Worm (Caenorhabditis elegans): ENCODE measurements around the gene irld-25.

Gene irld-25

ce11 chrV:15221330-15221729 lies at the start of gene irld-25:
irld-25 (plus strand) TSS chrV:15221630.
- no peak for TF ChIP-seq lin-13 (tag; optimal IDR thresholded peaks at IDR 0.05)
- TF ChIP-seq nhr-237 (tag; optimal IDR thresholded peaks at IDR 0.05): no peak
- no peak for TF ChIP-seq M03D4.4 (tag; optimal IDR thresholded peaks at IDR 0.05)
- TF ChIP-seq mep-1 (tag; optimal IDR thresholded peaks at IDR 0.05): no peak
- TF ChIP-seq elt-1 (tag; optimal IDR thresholded peaks at IDR 0.05; ENCODE audit: borderline replicate concordance, insufficient read depth): no peak
- TF ChIP-seq snpc-4 (tag; optimal IDR thresholded peaks at IDR 0.05): no peak
- no peak for TF ChIP-seq ces-1 (GFP tag; optimal IDR thresholded peaks at IDR 0.05)
- no peak for TF ChIP-seq pha-4 (tag; optimal IDR thresholded peaks at IDR 0.05)
- TF ChIP-seq sptf-1 (tag; optimal IDR thresholded peaks at IDR 0.05): no peak
- no peak for TF ChIP-seq blmp-1 (tag; optimal IDR thresholded peaks at IDR 0.05)
- TF ChIP-seq elt-3 (tag; optimal IDR thresholded peaks at IDR 0.05): no peak
- no peak for TF ChIP-seq nhr-2 (tag; optimal IDR thresholded peaks at IDR 0.05)
- no peak for TF ChIP-seq ceh-43 (GFP tag; optimal IDR thresholded peaks at IDR 0.05)
- TF ChIP-seq ceh-83 (GFP tag; optimal IDR thresholded peaks at IDR 0.05): no peak
- TF ChIP-seq hlh-1 (tag; optimal IDR thresholded peaks at IDR 0.05): no peak
- TF ChIP-seq unc-120 (tag; optimal IDR thresholded peaks at IDR 0.05; ENCODE audit: poor library complexity, severe bottlenecking): no peak
- no peak for TF ChIP-seq nhr-28 (tag; optimal IDR thresholded peaks at IDR 0.05)

ce11 chrV:15175459-15175858 lies 46.0 kb upstream of the irld-25 start, which contains the start of gene clec-47:
clec-47 (plus strand) TSS chrV:15175759.
- TF ChIP-seq mab-5 (tag; optimal IDR thresholded peaks at IDR 0.05) (no peak), ceh-39 (tag; optimal IDR thresholded peaks at IDR 0.05) (no peak), ces-1 (GFP tag; optimal IDR thresholded peaks at IDR 0.05) (no peak), blmp-1 (tag; optimal IDR thresholded peaks at IDR 0.05) (no peak), zip-8 (tag; optimal IDR thresholded peaks at IDR 0.05) (no peak), ztf-11 (tag; optimal IDR thresholded peaks at IDR 0.05) (no peak), hlh-1 (tag; optimal IDR thresholded peaks at IDR 0.05) (no peak), unc-39 (tag; optimal IDR thresholded peaks at IDR 0.05) (no peak), ham-2 (GFP tag; optimal IDR thresholded peaks at IDR 0.05) (no peak), snpc-4 (tag; optimal IDR thresholded peaks at IDR 0.05) (no peak), lin-32 (GFP tag; optimal IDR thresholded peaks at IDR 0.05) (no peak), lsy-2 (tag; optimal IDR thresholded peaks at IDR 0.05) (no peak), flh-1 (GFP tag; optimal IDR thresholded peaks at IDR 0.05) (no peak), unc-120 (tag; optimal IDR thresholded peaks at IDR 0.05; ENCODE audit: poor library complexity, severe bottlenecking) (no peak), pha-4 (tag; optimal IDR thresholded peaks at IDR 0.05) (no peak), elt-1 (tag; optimal IDR thresholded peaks at IDR 0.05; ENCODE audit: borderline replicate concordance, insufficient read depth) (no peak), nhr-2 (tag; optimal IDR thresholded peaks at IDR 0.05) (no peak), sem-2 (GFP tag; optimal IDR thresholded peaks at IDR 0.05) (no peak), M03D4.4 (tag; optimal IDR thresholded peaks at IDR 0.05) (no peak)

- no peak for TF ChIP-seq ces-1 (GFP tag; optimal IDR thresholded peaks at IDR 0.05)
- TF ChIP-seq hlh-1 (tag; optimal IDR thresholded peaks at IDR 0.05): no peak
- no peak for TF ChIP-seq zip-8 (tag; optimal IDR thresholded peaks at IDR 0.05)
- TF ChIP-seq nhr-28 (tag; optimal IDR thresholded peaks at IDR 0.05): no peak
- TF ChIP-seq tbx-8 (GFP tag; optimal IDR thresholded peaks at IDR 0.05): no peak
- TF ChIP-seq unc-120 (tag; optimal IDR thresholded peaks at IDR 0.05; ENCODE audit: poor library complexity, severe bottlenecking): no peak
- TF ChIP-seq lsy-2 (tag; optimal IDR thresholded peaks at IDR 0.05): no peak
- TF ChIP-seq nhr-12 (tag; optimal IDR thresholded peaks at IDR 0.05): no peak
- TF ChIP-seq mab-5 (tag; optimal IDR thresholded peaks at IDR 0.05): no peak
- no peak for TF ChIP-seq lin-32 (GFP tag; optimal IDR thresholded peaks at IDR 0.05)
- no peak for TF ChIP-seq nhr-237 (tag; optimal IDR thresholded peaks at IDR 0.05)
These were observed 41.7 kb upstream of the irld-25 start, which contains the start of gene T09F5.10 for ce11 chrV:15179757-15180156. T09F5.10 (plus strand) TSS chrV:15180057.

ce11 chrV:15181899-15182298 lies 39.5 kb upstream of the irld-25 start:
- no peak for TF ChIP-seq nhr-237 (tag; optimal IDR thresholded peaks at IDR 0.05)
- TF ChIP-seq elt-1 (tag; optimal IDR thresholded peaks at IDR 0.05; ENCODE audit: borderline replicate concordance, insufficient read depth): no peak
- TF ChIP-seq hlh-1 (tag; optimal IDR thresholded peaks at IDR 0.05): no peak
- TF ChIP-seq nhr-28 (tag; optimal IDR thresholded peaks at IDR 0.05): no peak
- TF ChIP-seq ceh-83 (GFP tag; optimal IDR thresholded peaks at IDR 0.05): no peak
- no peak for TF ChIP-seq elt-3 (tag; optimal IDR thresholded peaks at IDR 0.05)
- no peak for TF ChIP-seq ztf-11 (tag; optimal IDR thresholded peaks at IDR 0.05)
- no peak for TF ChIP-seq ceh-39 (tag; optimal IDR thresholded peaks at IDR 0.05)
- no peak for TF ChIP-seq blmp-1 (tag; optimal IDR thresholded peaks at IDR 0.05)
- no peak for TF ChIP-seq lsy-2 (tag; optimal IDR thresholded peaks at IDR 0.05)
- TF ChIP-seq bed-3 (GFP tag; optimal IDR thresholded peaks at IDR 0.05): no peak
- no peak for TF ChIP-seq mab-5 (tag; optimal IDR thresholded peaks at IDR 0.05)
- no peak for TF ChIP-seq M03D4.4 (tag; optimal IDR thresholded peaks at IDR 0.05)
- TF ChIP-seq flh-1 (GFP tag; optimal IDR thresholded peaks at IDR 0.05): no peak
- no peak for TF ChIP-seq drap-1 (GFP tag; optimal IDR thresholded peaks at IDR 0.05)
- no peak for TF ChIP-seq lin-32 (GFP tag; optimal IDR thresholded peaks at IDR 0.05)
- no peak for TF ChIP-seq zip-8 (tag; optimal IDR thresholded peaks at IDR 0.05)
- TF ChIP-seq mep-1 (tag; optimal IDR thresholded peaks at IDR 0.05): no peak

Measured in whole organism, mixed stage, embryonic.